Fruit fly (Drosophila melanogaster): ENCODE data around the gene CG43390.
A peak's percentile ranks its signal among the peaks of the same experiment; 100 is the strongest.

CG43390 gene

DNA sequence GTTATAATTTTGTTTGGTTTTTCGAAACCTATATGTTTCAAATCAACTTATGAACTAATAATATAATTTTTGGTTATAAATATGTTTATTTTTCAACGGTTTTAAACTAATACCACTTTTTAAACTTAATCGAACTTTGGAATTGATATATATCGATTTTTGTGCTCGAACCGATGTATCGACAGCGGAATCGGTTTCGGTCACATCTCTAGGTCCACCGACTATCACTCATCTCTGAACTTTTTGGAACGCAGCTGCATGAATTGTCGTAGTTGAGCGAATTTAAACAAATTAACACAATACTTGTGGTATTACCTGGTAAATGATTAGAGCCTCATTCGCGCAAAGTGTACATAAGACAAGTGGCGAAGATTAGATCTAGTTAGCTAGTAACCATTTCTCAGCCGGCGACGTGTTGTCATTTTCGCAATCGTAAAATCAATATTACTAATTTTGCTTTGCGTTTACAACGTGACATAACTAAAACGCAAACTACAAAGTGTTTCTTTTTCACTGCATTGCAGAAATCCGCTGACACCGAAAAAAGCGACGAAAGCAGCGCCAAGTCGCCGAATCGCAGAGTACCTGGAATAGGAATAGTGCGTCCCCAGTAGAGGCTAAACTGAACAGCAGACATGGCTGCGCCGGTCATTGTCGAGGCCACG is 48.2 kb upstream of the CG43390 start, which contains the start of gene Apt1 (continued):
- no peak for TF ChIP-seq CG8924 (tag; optimal IDR thresholded peaks at IDR 0.05)
- no peak for TF ChIP-seq Side (GFP tag; optimal IDR thresholded peaks at IDR 0.05)
- no peak for TF ChIP-seq CG4360 (GFP tag; IDR thresholded peaks at IDR 0.05)
- TF ChIP-seq nom (GFP tag; optimal IDR thresholded peaks at IDR 0.05) = peak; percentile 68
- TF ChIP-seq twi (tag; optimal IDR thresholded peaks at IDR 0.05) = no peak
- no peak for TF ChIP-seq en (GFP tag; optimal IDR thresholded peaks at IDR 0.05)
- no peak for TF ChIP-seq lmd (GFP tag; IDR thresholded peaks at IDR 0.05)
- no peak for TF ChIP-seq CG9727 (GFP tag; optimal IDR thresholded peaks at IDR 0.05)
- no peak for TF ChIP-seq nau (GFP tag; optimal IDR thresholded peaks at IDR 0.05)
- no peak for TF ChIP-seq Atf-2 (GFP tag; optimal IDR thresholded peaks at IDR 0.05)
- TF ChIP-seq pnt (GFP tag; optimal IDR thresholded peaks at IDR 0.05) = no peak
- TF ChIP-seq Oaz (GFP tag; IDR thresholded peaks at IDR 0.05) = no peak
- TF ChIP-seq Ets97D (GFP tag; optimal IDR thresholded peaks at IDR 0.05) = peak; percentile 28
- TF ChIP-seq HLH54F (GFP tag; optimal IDR thresholded peaks at IDR 0.05) = no peak
- TF ChIP-seq CrebB (tag; optimal IDR thresholded peaks at IDR 0.05) = no peak
- no peak for TF ChIP-seq cas (GFP tag; IDR thresholded peaks at IDR 0.05)
- no peak for TF ChIP-seq Gsc (GFP tag; IDR thresholded peaks at IDR 0.05)
- no peak for TF ChIP-seq Mad (GFP tag; optimal IDR thresholded peaks at IDR 0.05)
- TF ChIP-seq Jarid2 (GFP tag; optimal IDR thresholded peaks at IDR 0.05) = no peak
- peak; percentile 11 for TF ChIP-seq grau (tag; optimal IDR thresholded peaks at IDR 0.05)
- no peak for TF ChIP-seq dmrt99B (tag; optimal IDR thresholded peaks at IDR 0.05)
- TF ChIP-seq CG9215 (GFP tag; IDR thresholded peaks at IDR 0.05) = no peak
- TF ChIP-seq maf-S (GFP tag; optimal IDR thresholded peaks at IDR 0.05) = no peak
- no peak for TF ChIP-seq br (optimal IDR thresholded peaks at IDR 0.05)
- no peak for TF ChIP-seq trh (GFP tag; optimal IDR thresholded peaks at IDR 0.05)
- no peak for TF ChIP-seq Oli (tag; optimal IDR thresholded peaks at IDR 0.05)
- no peak for TF ChIP-seq CG3163 (GFP tag; optimal IDR thresholded peaks at IDR 0.05)
- TF ChIP-seq CG10979 (tag; optimal IDR thresholded peaks at IDR 0.05) = no peak
- no peak for TF ChIP-seq Atf6 (GFP tag; IDR thresholded peaks at IDR 0.05)
- no peak for TF ChIP-seq CG11247 (GFP tag; IDR thresholded peaks at IDR 0.05)
- no peak for TF ChIP-seq CG12236 (GFP tag; optimal IDR thresholded peaks at IDR 0.05)
- peak; percentile 18 for TF ChIP-seq sug (tag; optimal IDR thresholded peaks at IDR 0.05)
- no peak for TF ChIP-seq CG4282 (GFP tag; optimal IDR thresholded peaks at IDR 0.05)
- no peak for TF ChIP-seq CG9609 (GFP tag; optimal IDR thresholded peaks at IDR 0.05)
- no peak for TF ChIP-seq eve (GFP tag; optimal IDR thresholded peaks at IDR 0.05)
- TF ChIP-seq CG2120 (GFP tag; optimal IDR thresholded peaks at IDR 0.05) = peak; percentile 26
- TF ChIP-seq CG43689 (GFP tag; IDR thresholded peaks at IDR 0.05) = no peak
- peak; percentile 98 for TF ChIP-seq CG6791 (GFP tag; IDR thresholded peaks at IDR 0.05; ENCODE audit: partially characterized antibody)
- TF ChIP-seq ATbp (GFP tag; optimal IDR thresholded peaks at IDR 0.05) = no peak
- TF ChIP-seq dati (GFP tag; IDR thresholded peaks at IDR 0.05) = no peak
- TF ChIP-seq insv (GFP tag; optimal IDR thresholded peaks at IDR 0.05) = no peak
- no peak for TF ChIP-seq CG15696 (tag; optimal IDR thresholded peaks at IDR 0.05)
- TF ChIP-seq dan (GFP tag; IDR thresholded peaks at IDR 0.05) = no peak
- no peak for TF ChIP-seq hkb (optimal IDR thresholded peaks at IDR 0.05)
- no peak for TF ChIP-seq hkb (GFP tag; IDR thresholded peaks at IDR 0.05)
- no peak for TF ChIP-seq B-H2 (GFP tag; optimal IDR thresholded peaks at IDR 0.05)
- no peak for TF ChIP-seq gt (GFP tag; IDR thresholded peaks at IDR 0.05)
- no peak for TF ChIP-seq Aef1 (GFP tag; IDR thresholded peaks at IDR 0.05)
- no peak for TF ChIP-seq hth (optimal IDR thresholded peaks at IDR 0.05)
- TF ChIP-seq da (GFP tag; optimal IDR thresholded peaks at IDR 0.05) = no peak
- no peak for TF ChIP-seq fd3F (GFP tag; optimal IDR thresholded peaks at IDR 0.05)
- no peak for TF ChIP-seq CG15269 (tag; optimal IDR thresholded peaks at IDR 0.05)
- TF ChIP-seq CG6813 (GFP tag; optimal IDR thresholded peaks at IDR 0.05) = no peak
